Worm (Caenorhabditis elegans): ENCODE results near the gene mfsd-10.

The mfsd-10 gene

DNA sequence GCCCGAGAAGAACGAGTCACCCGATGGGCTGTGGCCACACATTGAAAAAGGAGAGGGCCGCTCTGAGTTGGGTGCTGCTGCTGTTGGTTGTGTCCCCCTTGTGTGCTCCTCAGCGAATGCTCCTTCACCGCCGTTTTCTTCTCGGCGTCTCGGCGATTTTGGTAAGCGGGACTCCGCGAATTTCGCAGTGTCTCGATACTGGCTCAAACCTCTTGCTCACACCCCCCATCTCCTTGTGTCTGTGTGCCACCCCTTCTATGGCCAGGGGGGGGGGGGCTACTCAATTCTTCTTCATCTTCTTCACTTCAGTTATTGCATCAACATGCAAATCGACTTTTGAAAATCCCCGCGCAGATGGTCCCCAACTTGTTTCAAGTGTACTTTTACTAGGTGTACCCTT, 53.5 kb downstream of the mfsd-10 start (continued):
- TF ChIP-seq ahr-1 (tag; optimal IDR thresholded peaks at IDR 0.05) (peak; percentile 8), unc-3 (GFP tag; conservative IDR thresholded peaks at IDR 0.05) (no peak), unc-3 (tag; optimal IDR thresholded peaks at IDR 0.05) (no peak), elt-4 (tag; optimal IDR thresholded peaks at IDR 0.05) (no peak), nfya-1 (tag; optimal IDR thresholded peaks at IDR 0.05) (peak; percentile 31), ceh-22 (tag; optimal IDR thresholded peaks at IDR 0.05) (no peak), K02D7.2 (tag; optimal IDR thresholded peaks at IDR 0.05) (no peak), fax-1 (tag; optimal IDR thresholded peaks at IDR 0.05) (peak; percentile 35), T23F11.4 (GFP tag; optimal IDR thresholded peaks at IDR 0.05) (peak; percentile 29), ets-4 (tag; optimal IDR thresholded peaks at IDR 0.05) (no peak), tbx-2 (tag; optimal IDR thresholded peaks at IDR 0.05) (peak; percentile 50), ceh-19 (GFP tag; optimal IDR thresholded peaks at IDR 0.05) (peak; percentile 56), lin-11 (tag; optimal IDR thresholded peaks at IDR 0.05) (no peak), ref-2 (tag; optimal IDR thresholded peaks at IDR 0.05) (peak; percentile 66), pag-3 (tag; optimal IDR thresholded peaks at IDR 0.05; ENCODE audit: borderline replicate concordance) (no peak), ceh-31 (tag; optimal IDR thresholded peaks at IDR 0.05) (peak; percentile 82), C08G9.2 (tag; optimal IDR thresholded peaks at IDR 0.05) (peak; percentile 62), che-1 (tag; optimal IDR thresholded peaks at IDR 0.05) (peak; percentile 11), ztf-16 (tag; optimal IDR thresholded peaks at IDR 0.05) (no peak), hlh-6 (tag; optimal IDR thresholded peaks at IDR 0.05) (peak; percentile 73), unc-55 (GFP tag; optimal IDR thresholded peaks at IDR 0.05) (no peak), pha-2 (tag; optimal IDR thresholded peaks at IDR 0.05) (no peak), unc-86 (tag; optimal IDR thresholded peaks at IDR 0.05) (peak; percentile 17), ceh-34 (tag; optimal IDR thresholded peaks at IDR 0.05) (peak; percentile 72), hlh-15 (tag; optimal IDR thresholded peaks at IDR 0.05) (no peak), hlh-30 (tag; optimal IDR thresholded peaks at IDR 0.05; ENCODE audit: insufficient read depth) (no peak), tbx-7 (tag; optimal IDR thresholded peaks at IDR 0.05) (no peak), hlh-13 (GFP tag; optimal IDR thresholded peaks at IDR 0.05) (no peak), dmd-4 (tag; optimal IDR thresholded peaks at IDR 0.05; ENCODE audit: borderline replicate concordance) (no peak), pha-4 (tag; optimal IDR thresholded peaks at IDR 0.05) (no peak), fkh-10 (GFP tag; optimal IDR thresholded peaks at IDR 0.05) (no peak), npax-4 (tag; optimal IDR thresholded peaks at IDR 0.05) (no peak), pat-9 (tag; optimal IDR thresholded peaks at IDR 0.05) (no peak), nhr-11 (tag; optimal IDR thresholded peaks at IDR 0.05) (no peak), eyg-1 (tag; optimal IDR thresholded peaks at IDR 0.05) (no peak)

Data from whole organism, late embryonic.